Worm (Caenorhabditis elegans) whole organism, dauer: ENCODE results near the gene K12B6.4.

Source experiments
- unc-62 ChIP-seq: sonication (generic microtip); optimal IDR thresholded peaks from 2 replicates; lab custom pipeline; 2017; ENCODE audit warnings: missing biosample characterization, missing genetic modification reagents, missing genetic modification characterization

Gene K12B6.4

ce11 chrV:6249135-6249534 lies 31.9 kb downstream of the K12B6.4 start:
- no peak for TF ChIP-seq unc-62 (GFP tag; lab: Kevin White, UChicago)

- TF ChIP-seq unc-62 (GFP tag; lab: Kevin White, UChicago) = no peak
Observed at ce11 chrV:6248714-6249113, 32.4 kb downstream of the K12B6.4 start.

- TF ChIP-seq unc-62 (GFP tag; lab: Kevin White, UChicago) = no peak
Observed at ce11 chrV:6247397-6247796, 33.7 kb downstream of the K12B6.4 start.

- TF ChIP-seq unc-62 (GFP tag; lab: Kevin White, UChicago) = no peak
Observed at ce11 chrV:6246454-6246981, 34.6 kb downstream of the K12B6.4 start, which contains the start of gene dmd-7. TSS of gene dmd-7 (plus strand) at chrV:6246931.

ce11 chrV:6244631-6245030 lies 36.4 kb downstream of the K12B6.4 start:
- no peak for TF ChIP-seq unc-62 (GFP tag; lab: Kevin White, UChicago)

- TF ChIP-seq unc-62 (GFP tag; lab: Kevin White, UChicago) = no peak
Observed at ce11 chrV:6243260-6243659, 37.8 kb downstream of the K12B6.4 start.

ce11 chrV:6240735-6241134 lies 40.3 kb downstream of the K12B6.4 start:
- no peak for TF ChIP-seq unc-62 (GFP tag; lab: Kevin White, UChicago)

ce11 chrV:6239855-6240254 lies 41.2 kb downstream of the K12B6.4 start:
- no peak for TF ChIP-seq unc-62 (GFP tag; lab: Kevin White, UChicago)

- TF ChIP-seq unc-62 (GFP tag; lab: Kevin White, UChicago) = no peak
Observed at ce11 chrV:6238347-6238746, 42.7 kb downstream of the K12B6.4 start.

- TF ChIP-seq unc-62 (GFP tag; lab: Kevin White, UChicago) = no peak
Observed at ce11 chrV:6234876-6235275, 46.2 kb downstream of the K12B6.4 start, which contains the start of gene K08B12.3. TSS of gene K08B12.3 (plus strand) at chrV:6235176.

- no peak for TF ChIP-seq unc-62 (GFP tag; lab: Kevin White, UChicago)
Observed at ce11 chrV:6233952-6234351, 47.1 kb downstream of the K12B6.4 start.

ce11 chrV:6232886-6233285 lies 48.2 kb downstream of the K12B6.4 start:
- no peak for TF ChIP-seq unc-62 (GFP tag; lab: Kevin White, UChicago)

ce11 chrV:6231902-6232340 lies 49.2 kb downstream of the K12B6.4 start:
- TF ChIP-seq unc-62 (GFP tag; lab: Kevin White, UChicago) = no peak

ce11 chrV:6230629-6231229 lies 50.3 kb downstream of the K12B6.4 start:
- no peak for TF ChIP-seq unc-62 (GFP tag; lab: Kevin White, UChicago)
